Fruit fly (Drosophila melanogaster) whole organism, embryonic: ENCODE results near the gene AlaRS-m.

ENCODE experiments used
- Awh ChIP-seq: fragments of 200-800 bp; sonication (Bioruptor generic); IDR thresholded peaks from 2 replicates; pipeline ENCODE4, ENCODE4 v1.3.6; 2022; ENCODE audit warnings: missing biosample characterization, missing genetic modification characterization
- CG10462 ChIP-seq: fragments of 200-800 bp; sonication (Bioruptor generic); optimal IDR thresholded peaks from 2 replicates; lab custom pipeline; 2016; ENCODE audit warnings: missing biosample characterization, missing genetic modification characterization
- CG10654 ChIP-seq: fragments of 200-800 bp; sonication (Bioruptor generic); optimal IDR thresholded peaks from 2 replicates; lab custom pipeline; 2016; ENCODE audit warnings: missing biosample characterization, missing genetic modification characterization
- CG11696 ChIP-seq: fragments of 200-800 bp; sonication (Bioruptor generic); IDR thresholded peaks from 2 replicates; pipeline ENCODE4 v1.3.6; 2022; ENCODE audit warnings: missing biosample characterization, missing genetic modification characterization
- CG12299 ChIP-seq: fragments of 200-800 bp; sonication (Bioruptor generic); optimal IDR thresholded peaks from 2 replicates; lab custom pipeline; 2018; ENCODE audit warnings: missing biosample characterization, mild to moderate bottlenecking, missing genetic modification characterization
- CG14050 ChIP-seq: fragments of 200-800 bp; sonication (Bioruptor generic); IDR thresholded peaks from 3 replicates; pipeline ENCODE4 v1.3.6; 2022; ENCODE audit warnings: missing biosample characterization, missing genetic modification characterization
- CG15514 ChIP-seq: fragments of 200-800 bp; sonication (Bioruptor generic); optimal IDR thresholded peaks from 3 replicates; lab custom pipeline; 2017; ENCODE audit warnings: missing biosample characterization, missing genetic modification characterization, mild to moderate bottlenecking, moderate library complexity, missing genetic modification reagents
- CG17328 ChIP-seq: fragments of 200-800 bp; sonication (Bioruptor generic); IDR thresholded peaks from 2 replicates; pipeline ENCODE4 v1.3.6; 2022; ENCODE audit warnings: missing biosample characterization, missing genetic modification characterization
- CG18599 ChIP-seq: fragments of 200-800 bp; sonication (Bioruptor generic); optimal IDR thresholded peaks from 3 replicates; lab custom pipeline; 2017; ENCODE audit warnings: missing biosample characterization, missing genetic modification characterization, mild to moderate bottlenecking, moderate library complexity, missing genetic modification reagents
- CG34376 ChIP-seq: fragments of 200-800 bp; sonication (Bioruptor generic); optimal IDR thresholded peaks from 2 replicates; lab custom pipeline; 2018; ENCODE audit warnings: missing biosample characterization, mild to moderate bottlenecking, missing genetic modification characterization
- CG4404 ChIP-seq: fragments of 200-800 bp; sonication (Bioruptor generic); IDR thresholded peaks from 2 replicates; pipeline ENCODE4 v1.3.6; 2022; ENCODE audit warnings: missing biosample characterization, missing genetic modification characterization
- CG8359 ChIP-seq: fragments of 200-800 bp; sonication (Bioruptor generic); optimal IDR thresholded peaks from 2 replicates; lab custom pipeline; 2017; ENCODE audit warnings: missing biosample characterization, mild to moderate bottlenecking, missing genetic modification characterization, borderline replicate concordance
- Eip74EF ChIP-seq, 2 experiments: fragments of 200-800 bp in 1 of 2; fragments of >200 bp in 1 of 2; sonication (Bioruptor generic) in 1 of 2; optimal IDR thresholded peaks; 2 replicates each; lab custom pipeline; 2017 to 2019; ENCODE audit warnings: missing biosample characterization in 2 of 2, missing genetic modification characterization in 2 of 2, mild to moderate bottlenecking in 1 of 2, moderate library complexity in 1 of 2
- Elba2 ChIP-seq: fragments of 200-800 bp; sonication (Bioruptor generic); optimal IDR thresholded peaks from 3 replicates; lab custom pipeline; 2016; ENCODE audit warnings: missing biosample characterization, missing genetic modification characterization
- Fer3 ChIP-seq: fragments of 200-800 bp; sonication (Bioruptor generic); optimal IDR thresholded peaks from 2 replicates; lab custom pipeline; 2018; ENCODE audit warnings: missing biosample characterization, mild to moderate bottlenecking, missing genetic modification characterization, moderate library complexity
- Hey ChIP-seq: fragments of 200-800 bp; sonication (Bioruptor generic); optimal IDR thresholded peaks from 3 replicates; lab custom pipeline; 2018; ENCODE audit warnings: missing biosample characterization, mild to moderate bottlenecking, missing genetic modification characterization
- Hr51 ChIP-seq, 2 experiments: fragments of 200-800 bp; sonication (Bioruptor generic); optimal IDR thresholded peaks; 2 replicates in 1 of 2; 3 replicates in 1 of 2; lab custom pipeline; 2016 to 2018; ENCODE audit warnings: missing biosample characterization in 2 of 2, missing genetic modification characterization in 2 of 2, mild to moderate bottlenecking in 1 of 2, moderate library complexity in 1 of 2
- Hsf ChIP-seq: fragments of 200-800 bp; sonication (Bioruptor generic); optimal IDR thresholded peaks from 3 replicates; lab custom pipeline; 2016; ENCODE audit warnings: missing biosample characterization, missing genetic modification characterization
- Lim3 ChIP-seq: fragments of 200-800 bp; sonication (Bioruptor generic); IDR thresholded peaks from 2 replicates; pipeline ENCODE4 v1.3.6; 2022; ENCODE audit warnings: missing biosample characterization, missing genetic modification characterization
- Ravus ChIP-seq: fragments of 200-800 bp; sonication (Bioruptor generic); IDR thresholded peaks from 2 replicates; pipeline ENCODE4 v1.3.6; 2022; ENCODE audit warnings: missing biosample characterization, missing genetic modification characterization
- Rfx ChIP-seq: fragments of 200-800 bp; sonication (Bioruptor generic); IDR thresholded peaks from 2 replicates; pipeline ENCODE4 v1.3.6; 2022; ENCODE audit warnings: missing biosample characterization, missing genetic modification characterization
- Sin3A ChIP-seq: fragments of >200 bp; optimal IDR thresholded peaks from 2 replicates; lab custom pipeline; 2018
- Spps ChIP-seq: fragments of 200-800 bp; sonication (Bioruptor generic); optimal IDR thresholded peaks from 2 replicates; lab custom pipeline; 2018; ENCODE audit warnings: missing biosample characterization, mild to moderate bottlenecking, missing genetic modification characterization
- Sry-β ChIP-seq: fragments of 200-800 bp; sonication (Bioruptor generic); optimal IDR thresholded peaks from 2 replicates; lab custom pipeline; 2018; ENCODE audit warnings: missing biosample characterization, mild to moderate bottlenecking, missing genetic modification characterization, moderate library complexity
- Ssrp ChIP-seq: fragments of 200-800 bp; sonication (Bioruptor generic); optimal IDR thresholded peaks from 2 replicates; lab custom pipeline; 2018; ENCODE audit warnings: missing biosample characterization, mild to moderate bottlenecking, missing genetic modification characterization, moderate library complexity
- ci ChIP-seq: fragments of 200-800 bp; sonication (Bioruptor generic); IDR thresholded peaks from 3 replicates; pipeline ENCODE4 v1.3.6; 2022; ENCODE audit warnings: missing biosample characterization, missing genetic modification characterization
- ham ChIP-seq: fragments of 200-800 bp; sonication (Bioruptor generic); IDR thresholded peaks from 2 replicates; pipeline ENCODE4 v1.3.6; 2022; ENCODE audit warnings: missing biosample characterization, missing genetic modification characterization
- her ChIP-seq: fragments of 200-800 bp; sonication (Bioruptor generic); optimal IDR thresholded peaks from 2 replicates; lab custom pipeline; 2016; ENCODE audit warnings: missing biosample characterization, missing genetic modification characterization
- ken ChIP-seq: fragments of 200-800 bp; sonication (Bioruptor generic); IDR thresholded peaks from 3 replicates; pipeline ENCODE4 v1.3.6; 2022; ENCODE audit warnings: missing biosample characterization, missing genetic modification characterization
- lab ChIP-seq: fragments of 200-800 bp; sonication (Bioruptor generic); optimal IDR thresholded peaks from 3 replicates; lab custom pipeline; 2017; ENCODE audit warnings: missing biosample characterization, missing genetic modification characterization, mild to moderate bottlenecking, moderate library complexity, missing genetic modification reagents
- sd ChIP-seq: fragments of 200-800 bp; sonication (Bioruptor generic); optimal IDR thresholded peaks from 3 replicates; lab custom pipeline; 2018; ENCODE audit warnings: missing biosample characterization, mild to moderate bottlenecking, missing genetic modification characterization, moderate library complexity
- slou ChIP-seq: fragments of 200-800 bp; sonication (Bioruptor generic); optimal IDR thresholded peaks from 3 replicates; lab custom pipeline; 2016; ENCODE audit warnings: missing biosample characterization, missing genetic modification characterization
- tio ChIP-seq: fragments of 200-800 bp; sonication (Bioruptor generic); optimal IDR thresholded peaks from 2 replicates; lab custom pipeline; 2017; ENCODE audit warnings: missing biosample characterization, missing genetic modification characterization, inconsistent platforms
- toy ChIP-seq: fragments of 200-800 bp; sonication (Bioruptor generic); IDR thresholded peaks from 2 replicates; pipeline ENCODE4 v1.3.6; 2022; ENCODE audit warnings: missing biosample characterization, missing genetic modification characterization
- zen ChIP-seq: fragments of 200-800 bp; sonication (Bioruptor generic); optimal IDR thresholded peaks from 3 replicates; lab custom pipeline; 2018; ENCODE audit warnings: missing biosample characterization, mild to moderate bottlenecking, missing genetic modification characterization, moderate library complexity

The AlaRS-m gene

DNA sequence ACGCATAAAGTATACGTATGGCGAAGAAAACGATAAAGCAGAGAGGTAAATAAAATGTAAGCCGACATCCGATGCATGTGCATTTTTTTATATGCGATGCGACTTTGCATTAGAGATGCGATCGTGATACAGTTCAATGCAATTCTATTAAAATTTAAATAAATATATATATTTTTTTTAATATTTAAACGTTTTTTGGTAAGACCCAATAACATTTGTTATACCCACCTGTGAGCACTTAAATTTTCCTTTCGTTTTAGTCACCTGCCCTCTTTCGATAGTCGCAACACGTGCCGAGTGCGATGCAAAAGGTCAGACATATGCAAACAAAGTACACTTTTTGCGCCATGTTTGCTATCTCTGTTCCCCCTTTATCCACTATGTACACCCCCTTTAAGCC is 17.7 kb upstream of the AlaRS-m start (continued):
- TF ChIP-seq Elba2 (GFP tag; lab: Kevin White, UChicago) (no peak), Spps (tag; lab: Kevin White, UChicago) (no peak), slou (GFP tag; lab: Kevin White, UChicago) (no peak), Hsf (no peak), CG17328 (GFP tag; lab: Robert Waterston, UW) (no peak), Awh (GFP tag; lab: Robert Waterston, UW) (no peak), Hr51 (GFP tag; optimal IDR thresholded peaks at IDR 0.05; lab: Kevin White, UChicago) (peak in 1 of 2 experiments; percentile 11), toy (GFP tag; lab: Robert Waterston, UW) (no peak), CG4404 (GFP tag; lab: Robert Waterston, UW) (no peak), lab (no peak), ken (GFP tag; lab: Robert Waterston, UW) (no peak), CG14050 (GFP tag; lab: Robert Waterston, UW) (no peak)

DNA sequence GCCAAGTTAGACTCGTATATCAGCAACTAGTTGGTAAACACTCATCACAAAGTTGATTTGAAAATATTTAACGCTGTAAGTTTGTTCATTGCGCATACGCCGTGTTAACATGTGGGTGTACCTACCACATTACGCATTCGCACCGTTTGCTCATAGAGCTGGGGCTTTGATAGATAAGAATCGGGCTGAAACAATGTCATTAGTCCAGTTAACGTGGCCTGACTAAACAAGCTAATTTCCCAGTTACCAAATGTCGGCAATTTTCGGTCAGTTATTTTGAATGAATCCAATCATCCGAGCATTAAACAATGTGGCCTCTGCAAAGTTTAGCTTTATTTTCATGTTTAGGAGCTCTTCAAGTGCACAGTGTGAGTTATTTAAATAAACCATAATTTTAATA is 16.7 kb upstream of the AlaRS-m start, which contains the start of gene CG4597:
CG4597 (plus strand) TSS at position 301 of the 400 bp plus-strand sequence.
- TF ChIP-seq CG12299 (tag; lab: Kevin White, UChicago) (no peak), tio (GFP tag; lab: Kevin White, UChicago) (no peak), Ssrp (no peak), ci (no peak), CG18599 (no peak), Sry-β (GFP tag; lab: Kevin White, UChicago) (no peak), Spps (tag; lab: Kevin White, UChicago) (no peak), CG11696 (GFP tag; lab: Robert Waterston, UW) (no peak), CG10462 (no peak), CG10654 (GFP tag; lab: Kevin White, UChicago) (no peak), her (GFP tag; lab: Kevin White, UChicago) (no peak), CG15514 (GFP tag; lab: Kevin White, UChicago) (no peak), Sin3A (lab: Kevin White, UChicago) (no peak)

DNA sequence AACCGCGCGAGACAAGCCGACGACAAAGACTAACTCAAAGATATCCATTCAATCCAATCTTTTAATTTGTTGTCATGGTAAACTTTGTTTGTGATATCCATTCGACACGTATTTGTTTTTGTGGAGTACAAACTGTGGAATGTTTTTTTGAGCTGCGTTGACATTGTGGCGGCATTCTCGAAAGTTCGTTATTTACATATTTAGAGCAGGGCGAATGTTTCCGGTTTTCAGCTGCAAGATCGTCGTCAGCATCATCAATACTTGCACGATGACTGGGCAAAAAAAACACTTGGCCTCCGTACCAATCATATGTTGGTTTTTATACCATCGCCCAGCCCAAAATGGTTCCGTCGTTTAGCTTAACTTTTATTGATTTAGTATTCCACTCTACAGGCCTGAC is 15.4 kb upstream of the AlaRS-m start:
- TF ChIP-seq Eip74EF (GFP tag; optimal IDR thresholded peaks at IDR 0.05; lab: Kevin White, UChicago) = peak in 1 of 2 experiments; percentile 70
- no peak for TF ChIP-seq Rfx (GFP tag; lab: Robert Waterston, UW)
- TF ChIP-seq sd (tag; lab: Kevin White, UChicago) = peak; percentile 63

DNA sequence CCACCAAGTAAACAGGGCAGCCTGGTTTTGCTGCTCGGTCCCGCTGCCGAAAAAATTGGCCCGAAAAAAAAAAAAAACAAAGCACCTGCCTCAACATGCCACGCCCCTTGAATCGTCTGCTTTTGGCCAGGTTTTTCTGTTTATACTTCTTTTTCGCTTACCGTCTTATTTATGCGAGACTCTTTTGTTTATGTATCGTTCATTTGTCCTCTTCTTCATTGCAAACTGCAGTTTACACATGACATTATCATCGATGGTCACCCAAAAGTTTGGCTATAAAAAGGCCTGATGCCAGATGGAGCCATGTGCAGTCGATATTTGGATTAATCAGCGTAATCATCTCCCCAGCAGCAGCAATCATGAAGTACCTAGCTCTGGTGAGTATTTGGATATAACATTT is 14.7 kb upstream of the AlaRS-m start, which contains the start of gene CG15212:
CG15212 (plus strand) TSS at position 301 of the 400 bp plus-strand sequence.
- TF ChIP-seq Lim3 (no peak), ham (GFP tag; lab: Robert Waterston, UW) (no peak), Ravus (GFP tag; lab: Robert Waterston, UW) (no peak), Hey (tag; lab: Kevin White, UChicago) (no peak), CG17328 (GFP tag; lab: Robert Waterston, UW) (no peak), CG34376 (GFP tag; lab: Kevin White, UChicago) (no peak), zen (tag; lab: Kevin White, UChicago) (no peak), Fer3 (no peak), CG8359 (GFP tag; lab: Kevin White, UChicago) (no peak)
- TF ChIP-seq, all 482 proteins: peak for 0
